Worm (Caenorhabditis elegans) whole organism, L2 larva: Measurements from ENCODE around the gene C52E2.5.
A peak's percentile ranks its signal among the peaks of the same experiment; 100 is the strongest.
"Not testable (repeated sequence)": the region's sequence is repeated elsewhere in the genome, so short reads cannot be mapped to it uniquely, and the experiment has no call there.

Experiments
- C34F6.9 ChIP-seq: fragments of 150-350 bp; optimal IDR thresholded peaks from 2 replicates; lab custom pipeline; 2014; ENCODE audit warnings: missing biosample characterization, missing genetic modification characterization
- F13H6.1 ChIP-seq: sonication (generic microtip); optimal IDR thresholded peaks from 2 replicates; lab custom pipeline; 2016; ENCODE audit warnings: missing genetic modification characterization, missing compliant biosample characterization
- R02D3.7 ChIP-seq: fragments of 150-350 bp; optimal IDR thresholded peaks from 2 replicates; lab custom pipeline; 2014; ENCODE audit warnings: missing biosample characterization, missing genetic modification characterization
- ZK546.5 ChIP-seq: sonication (generic microtip); optimal IDR thresholded peaks from 2 replicates; lab custom pipeline; 2017; ENCODE audit warnings: missing biosample characterization, missing genetic modification characterization
- alr-1 ChIP-seq: fragments of 150-350 bp; optimal IDR thresholded peaks from 2 replicates; lab custom pipeline; 2014; ENCODE audit warnings: missing biosample characterization, missing genetic modification characterization
- aly-2 ChIP-seq: fragments of 150-350 bp; optimal IDR thresholded peaks from 2 replicates; lab custom pipeline; 2014; ENCODE audit warnings: missing biosample characterization, missing genetic modification characterization
- blmp-1 ChIP-seq: sonication (generic microtip); optimal IDR thresholded peaks from 2 replicates; lab custom pipeline; 2017; ENCODE audit warnings: missing genetic modification characterization, mild to moderate bottlenecking, missing compliant biosample characterization, antibody characterized with exemption, moderate library complexity; ENCODE audit not compliant: insufficient read depth
- ceh-82 ChIP-seq: fragments of 150-350 bp; optimal IDR thresholded peaks from 2 replicates; lab custom pipeline; 2014; ENCODE audit warnings: missing biosample characterization, missing genetic modification characterization
- crh-2 ChIP-seq: sonication (generic microtip); optimal IDR thresholded peaks from 2 replicates; lab custom pipeline; 2017; ENCODE audit warnings: missing biosample characterization, missing genetic modification characterization
- egl-27 ChIP-seq: sonication (generic microtip); optimal IDR thresholded peaks from 3 replicates; lab custom pipeline; 2017; ENCODE audit warnings: missing biosample characterization, missing genetic modification reagents, missing genetic modification characterization
- elt-1 ChIP-seq: fragments of 150-350 bp; optimal IDR thresholded peaks from 2 replicates; lab custom pipeline; 2014; ENCODE audit warnings: missing biosample characterization, missing genetic modification characterization
- fos-1 ChIP-seq: fragments of 150-350 bp; optimal IDR thresholded peaks from 2 replicates; lab custom pipeline; 2014; ENCODE audit warnings: missing biosample characterization, missing genetic modification characterization
- gmeb-1 ChIP-seq: fragments of 150-350 bp; optimal IDR thresholded peaks from 2 replicates; lab custom pipeline; 2014; ENCODE audit warnings: missing biosample characterization, missing genetic modification characterization
- lin-11 ChIP-seq: fragments of 150-350 bp; sonication (generic microtip); optimal IDR thresholded peaks from 2 replicates; lab custom pipeline; 2014; ENCODE audit warnings: missing biosample characterization, missing genetic modification characterization, inconsistent platforms, mixed read lengths
- lin-39 ChIP-seq: fragments of 150-350 bp; optimal IDR thresholded peaks from 2 replicates; lab custom pipeline; 2014; ENCODE audit warnings: missing biosample characterization, missing genetic modification reagents, missing genetic modification characterization
- lsy-2 ChIP-seq, 2 experiments: fragments of 150-350 bp in 1 of 2; sonication (generic microtip) in 1 of 2; optimal IDR thresholded peaks; 2 replicates each; lab custom pipeline; 2014 to 2017; ENCODE audit warnings: missing biosample characterization in 2 of 2, missing genetic modification characterization in 2 of 2
- mab-5 ChIP-seq: fragments of 150-350 bp; optimal IDR thresholded peaks from 2 replicates; lab custom pipeline; 2014; ENCODE audit warnings: missing biosample characterization, missing genetic modification characterization
- mbf-1 ChIP-seq: sonication (generic microtip); optimal IDR thresholded peaks from 2 replicates; lab custom pipeline; 2017; ENCODE audit warnings: missing biosample characterization, missing genetic modification characterization
- mdl-1 ChIP-seq, 2 experiments: fragments of 150-350 bp in 1 of 2; sonication (generic microtip) in 1 of 2; optimal IDR thresholded peaks; 2 replicates each; lab custom pipeline; 2017; ENCODE audit warnings: missing biosample characterization in 2 of 2, missing genetic modification characterization in 2 of 2
- nhr-129 ChIP-seq: fragments of 150-350 bp; optimal IDR thresholded peaks from 2 replicates; lab custom pipeline; 2014; ENCODE audit warnings: missing biosample characterization, missing genetic modification characterization
- nhr-21 ChIP-seq: fragments of 150-350 bp; optimal IDR thresholded peaks from 2 replicates; lab custom pipeline; 2014; ENCODE audit warnings: missing biosample characterization, missing genetic modification characterization
- nhr-23 ChIP-seq: fragments of 150-350 bp; optimal IDR thresholded peaks from 2 replicates; lab custom pipeline; 2014; ENCODE audit warnings: missing biosample characterization, missing genetic modification reagents, missing genetic modification characterization
- peb-1 ChIP-seq: fragments of 150-350 bp; optimal IDR thresholded peaks from 2 replicates; lab custom pipeline; 2014; ENCODE audit warnings: missing biosample characterization, missing genetic modification characterization
- sem-4 ChIP-seq: fragments of 150-350 bp; optimal IDR thresholded peaks from 2 replicates; lab custom pipeline; 2014; ENCODE audit warnings: missing biosample characterization, missing genetic modification reagents, missing genetic modification characterization
- sma-3 ChIP-seq: sonication (generic microtip); optimal IDR thresholded peaks from 2 replicates; lab custom pipeline; 2016; ENCODE audit warnings: missing genetic modification reagents, missing genetic modification characterization, missing compliant biosample characterization
- sma-9 ChIP-seq, 2 experiments: fragments of 150-350 bp in 1 of 2; sonication (generic microtip) in 1 of 2; optimal IDR thresholded peaks; 2 replicates each; lab custom pipeline; 2014 to 2016; ENCODE audit warnings: missing genetic modification characterization in 2 of 2, mild to moderate bottlenecking in 1 of 2, missing biosample characterization in 1 of 2, missing compliant biosample characterization in 1 of 2, missing genetic modification reagents in 1 of 2, moderate library complexity in 1 of 2
- unc-55 ChIP-seq: fragments of 150-350 bp; sonication (generic microtip); optimal IDR thresholded peaks from 3 replicates; lab custom pipeline; 2014; ENCODE audit warnings: missing biosample characterization, missing genetic modification reagents, missing genetic modification characterization
- ztf-1 ChIP-seq: fragments of 200-800 bp; sonication (Bioruptor generic); conservative IDR thresholded peaks from 2 replicates; pipeline ENCODE4 v1.3.6; 2022; ENCODE audit warnings: missing genetic modification characterization, missing compliant biosample characterization

Gene C52E2.5

ce11 chrII:1869120-1869519 is 26.4 kb upstream of the C52E2.5 start, which contains the start of gene math-14:
TSS of gene math-14 (plus strand) at chrII:1869420.
- TF ChIP-seq mbf-1 = no peak

DNA sequence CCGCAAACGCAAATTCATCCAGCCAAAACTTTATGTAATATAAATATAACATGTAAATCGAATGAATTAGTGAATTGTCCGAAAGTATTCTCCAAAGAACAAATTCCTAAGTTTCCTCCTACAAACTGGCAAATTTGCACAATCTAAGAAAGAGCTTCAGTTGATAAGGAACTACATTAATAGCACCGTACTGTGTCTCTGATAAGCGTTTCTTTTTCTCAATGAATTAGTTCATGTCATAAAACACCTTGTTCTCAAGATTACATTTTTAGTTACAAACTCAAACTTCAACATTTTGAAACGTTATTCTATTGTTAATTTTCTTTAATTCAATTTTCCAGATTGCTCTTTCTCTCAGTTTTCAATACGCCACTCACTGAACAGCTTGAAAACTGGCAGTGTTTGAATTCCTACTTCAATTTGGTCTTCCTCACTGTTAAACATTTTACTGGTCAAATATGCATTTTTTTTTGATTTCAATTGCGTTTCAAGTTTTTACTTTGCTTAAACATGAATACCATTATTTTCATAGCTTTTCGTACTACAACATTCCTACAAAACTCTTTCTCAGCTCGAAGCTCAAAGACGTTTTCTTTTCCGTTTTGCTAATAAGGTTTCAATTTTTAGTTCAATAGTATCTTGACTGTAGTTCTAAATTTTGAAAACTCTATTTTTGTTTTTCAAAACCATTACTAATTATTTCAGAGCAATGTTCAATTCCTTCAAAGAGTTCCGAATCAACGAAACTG is 23.1 kb upstream of the C52E2.5 start, which contains the start of gene math-15:
Gene math-15, plus strand, starts transcription at position 699 of the 749 bp plus-strand sequence.
- no peak for TF ChIP-seq elt-1 (tag; lab: Kevin White, UChicago)
- no peak for TF ChIP-seq mab-5 (tag; lab: Kevin White, UChicago)
- no peak for TF ChIP-seq ztf-1 (GFP tag; lab: Robert Waterston, UW)
- peak; percentile 50 for TF ChIP-seq fos-1 (tag; lab: Kevin White, UChicago)
- TF ChIP-seq ceh-82 (tag; lab: Kevin White, UChicago) = no peak

ce11 chrII:1864278-1864677 is 21.5 kb upstream of the C52E2.5 start, which contains the start of gene C16C4.17:
TSS of gene C16C4.17 (plus strand) at chrII:1864578.
- TF ChIP-seq gmeb-1 (tag; lab: Kevin White, UChicago) (no peak), sem-4 (no peak), ceh-82 (tag; lab: Kevin White, UChicago) (no peak), mab-5 (tag; lab: Kevin White, UChicago) (no peak), F13H6.1 (no peak), blmp-1 (no peak), C34F6.9 (tag; lab: Kevin White, UChicago) (no peak)

DNA sequence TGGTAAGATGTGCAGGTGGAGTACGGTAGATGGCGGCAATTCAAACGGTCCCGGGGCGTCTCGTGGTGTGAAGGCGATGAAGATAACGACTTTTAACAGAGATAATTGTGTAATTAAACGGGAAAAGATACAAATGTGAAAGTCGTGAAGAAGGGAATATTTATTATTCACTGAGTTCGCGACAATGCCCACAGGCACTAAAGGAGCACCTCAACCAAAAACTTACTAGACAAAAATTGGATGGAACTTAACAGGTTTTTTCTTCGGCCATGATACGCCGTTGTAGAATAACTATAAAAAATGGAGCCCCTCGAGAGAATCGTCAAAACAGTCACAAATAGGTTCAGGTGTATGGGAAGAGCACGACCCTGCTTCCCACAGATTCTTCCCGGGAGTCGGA is 19.6 kb upstream of the C52E2.5 start, which contains the start of gene fbxb-98:
Gene fbxb-98, plus strand, starts transcription at position 301 of the 400 bp plus-strand sequence.
- TF ChIP-seq ZK546.5, nhr-129, egl-27 (tag; lab: Kevin White, UChicago): not testable (repeated sequence)

ce11 chrII:1861285-1861793 is 18.6 kb upstream of the C52E2.5 start, which contains the start of gene C16C4.18:
TSS of gene C16C4.18 (minus strand) at chrII:1861335.
- TF ChIP-seq alr-1 (tag; lab: Kevin White, UChicago); sem-4; mdl-1 (tag; optimal IDR thresholded peaks at IDR 0.05; lab: Kevin White, UChicago): not testable (repeated sequence)

ce11 chrII:1854094-1854493 is 11.4 kb upstream of the C52E2.5 start, which contains the start of gene fbxb-95:
TSS of gene fbxb-95 (plus strand) at chrII:1854394.
- TF ChIP-seq mab-5, egl-27, lin-11 (tag; lab: Kevin White, UChicago): not testable (repeated sequence)

ce11 chrII:1852503-1852902 is 9.8 kb upstream of the C52E2.5 start, which contains the start of gene C52E2.2:
TSS of gene C52E2.2 (plus strand) at chrII:1852803.
- TF ChIP-seq aly-2 (tag; lab: Kevin White, UChicago) = no peak
- no peak for TF ChIP-seq peb-1 (tag; lab: Kevin White, UChicago)
- no peak for TF ChIP-seq nhr-21
- no peak for TF ChIP-seq crh-2 (tag; lab: Kevin White, UChicago)
- no peak for TF ChIP-seq fos-1 (tag; lab: Kevin White, UChicago)
- TF ChIP-seq lsy-2 (tag; optimal IDR thresholded peaks at IDR 0.05; lab: Kevin White, UChicago) = no peak
- no peak for TF ChIP-seq sem-4
- TF ChIP-seq nhr-23 (tag; lab: Kevin White, UChicago) = no peak
- TF ChIP-seq gmeb-1 (tag; lab: Kevin White, UChicago) = no peak
- no peak for TF ChIP-seq blmp-1
- TF ChIP-seq unc-55 (GFP tag; lab: Kevin White, UChicago) = no peak

DNA sequence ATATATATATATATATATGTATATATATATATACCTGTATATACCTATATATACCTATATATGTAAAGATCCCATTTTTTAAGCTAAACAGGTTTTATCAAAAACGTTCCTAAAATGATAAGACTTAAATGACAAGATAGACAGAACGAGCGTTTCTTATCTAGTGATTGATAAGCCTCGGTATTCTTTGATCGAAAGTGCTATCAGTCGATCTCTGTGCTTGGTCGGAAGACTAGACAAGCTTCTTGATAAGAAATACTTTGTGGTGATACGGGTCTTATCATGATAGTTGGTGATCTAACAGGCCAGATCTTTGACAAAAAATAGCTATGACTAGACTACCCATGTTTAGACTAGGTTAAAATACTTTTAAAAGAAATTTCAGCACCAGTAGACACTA is 9.0 kb upstream of the C52E2.5 start:
- TF ChIP-seq lin-39 (no peak), nhr-21 (peak; percentile 22), R02D3.7 (no peak), sma-3 (peak; percentile 57), gmeb-1 (tag; lab: Kevin White, UChicago) (peak; percentile 25), sma-9 (GFP tag; optimal IDR thresholded peaks at IDR 0.05; lab: Kevin White, UChicago) (peak; percentile 91), sma-9 (tag; optimal IDR thresholded peaks at IDR 0.05; lab: Kevin White, UChicago) (no peak), F13H6.1 (peak; percentile 32), crh-2 (tag; lab: Kevin White, UChicago) (peak; percentile 36), fos-1 (tag; lab: Kevin White, UChicago) (peak; percentile 97), egl-27 (tag; lab: Kevin White, UChicago) (peak; percentile 83)
